Worm (Caenorhabditis elegans): ENCODE data around the gene ugt-48.
A peak's percentile ranks its signal among the peaks of the same experiment; 100 is the strongest.

The ugt-48 gene

ce11 chrV:5535774-5536173 lies 12.1 kb downstream of the ugt-48 start, which contains the start of gene C24G6.8:
TSS of gene C24G6.8 (minus strand) at chrV:5535874.
- no peak for TF ChIP-seq ceh-83 (GFP tag; optimal IDR thresholded peaks at IDR 0.05)
- TF ChIP-seq nhr-12 (tag; optimal IDR thresholded peaks at IDR 0.05), result no peak
- TF ChIP-seq hlh-1 (tag; optimal IDR thresholded peaks at IDR 0.05), result no peak
- TF ChIP-seq nhr-76 (tag; optimal IDR thresholded peaks at IDR 0.05), result no peak
- no peak for TF ChIP-seq elt-3 (tag; optimal IDR thresholded peaks at IDR 0.05)
- TF ChIP-seq bed-3 (GFP tag; optimal IDR thresholded peaks at IDR 0.05), result no peak
- no peak for TF ChIP-seq M03D4.4 (tag; optimal IDR thresholded peaks at IDR 0.05)
- no peak for TF ChIP-seq pha-4 (tag; optimal IDR thresholded peaks at IDR 0.05)
- no peak for TF ChIP-seq zip-8 (tag; optimal IDR thresholded peaks at IDR 0.05)
- TF ChIP-seq drap-1 (GFP tag; optimal IDR thresholded peaks at IDR 0.05), result no peak
- no peak for TF ChIP-seq mep-1 (tag; optimal IDR thresholded peaks at IDR 0.05)
- no peak for TF ChIP-seq ztf-11 (tag; optimal IDR thresholded peaks at IDR 0.05)

DNA sequence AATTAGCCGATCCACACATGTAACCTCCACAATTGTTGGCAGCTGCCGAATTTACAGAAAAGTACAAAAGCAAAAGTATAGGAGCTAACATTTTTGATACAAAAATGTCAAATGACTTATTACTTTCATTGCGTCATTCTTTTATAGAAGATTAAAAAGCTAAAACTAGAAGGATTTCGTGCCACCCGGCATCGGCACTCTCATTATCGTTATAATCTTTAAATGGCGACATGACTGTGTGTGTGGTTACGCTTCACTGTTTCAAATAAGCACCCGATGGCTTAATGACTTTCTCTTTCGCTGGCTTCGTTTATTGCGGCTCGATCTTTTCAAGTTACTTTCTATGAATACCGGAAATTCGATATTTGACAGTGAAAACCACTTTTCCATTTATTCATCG lies 14.1 kb downstream of the ugt-48 start, which contains the start of gene grl-1:
Gene grl-1 (minus strand): TSS at position 101 of the 400 bp plus-strand sequence.
- TF ChIP-seq zip-8 (tag; optimal IDR thresholded peaks at IDR 0.05), result peak; percentile 6
- no peak for TF ChIP-seq lin-32 (GFP tag; optimal IDR thresholded peaks at IDR 0.05)

DNA sequence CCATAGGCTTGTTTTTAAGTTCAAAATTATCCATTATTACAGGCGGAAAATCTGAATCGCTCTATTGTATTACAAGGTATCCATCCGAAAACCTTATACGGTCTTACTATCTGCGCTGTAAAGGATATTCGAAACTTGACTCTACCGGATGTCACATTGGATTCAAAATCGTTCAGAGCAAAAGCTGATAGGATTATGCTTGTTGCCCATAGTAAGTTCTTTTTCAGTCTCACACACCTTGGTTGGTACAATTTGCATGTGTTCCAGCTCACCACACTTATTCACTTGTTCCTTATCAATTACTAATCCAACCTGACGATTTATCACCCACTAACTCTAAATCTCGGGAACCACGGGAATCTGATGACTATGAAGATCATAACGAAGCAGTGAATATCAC lies 20.2 kb downstream of the ugt-48 start:
- no peak for TF ChIP-seq pha-4 (tag; optimal IDR thresholded peaks at IDR 0.05)

- TF ChIP-seq lin-13 (tag; optimal IDR thresholded peaks at IDR 0.05) (no peak), zip-8 (tag; optimal IDR thresholded peaks at IDR 0.05) (peak; percentile 57)
Observed at ce11 chrV:5525208-5525607, 22.7 kb downstream of the ugt-48 start.

- TF ChIP-seq nhr-76 (tag; optimal IDR thresholded peaks at IDR 0.05), result no peak
- TF ChIP-seq elt-1 (tag; optimal IDR thresholded peaks at IDR 0.05; ENCODE audit: borderline replicate concordance, insufficient read depth), result peak; percentile 87
- peak; percentile 0 for TF ChIP-seq ham-2 (GFP tag; optimal IDR thresholded peaks at IDR 0.05)
Observed at ce11 chrV:5523260-5523659, 24.6 kb downstream of the ugt-48 start.

DNA sequence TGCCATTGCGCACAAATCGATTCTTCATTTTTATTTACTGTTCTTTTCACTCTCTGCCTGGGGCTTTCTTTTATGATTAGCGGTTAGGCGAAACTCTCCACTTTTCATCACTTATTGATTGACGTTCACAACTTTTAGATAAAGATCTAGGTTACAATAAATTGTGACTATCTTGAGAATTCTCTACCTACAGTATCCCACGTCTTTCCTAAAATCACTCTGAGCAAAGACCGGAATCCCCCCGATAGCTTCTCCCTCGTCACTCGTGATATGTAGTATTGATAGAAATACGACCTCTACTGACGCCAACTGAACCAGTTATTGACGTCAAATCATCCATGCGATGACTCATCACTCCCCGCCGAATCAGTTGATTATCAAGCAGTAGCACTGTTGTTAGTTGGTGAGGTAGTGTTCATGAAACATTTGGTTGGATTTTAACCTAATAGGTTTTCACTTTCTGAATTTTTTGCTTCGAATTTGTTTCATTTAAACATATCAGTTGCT lies 26.1 kb downstream of the ugt-48 start, which contains the start of gene hir-1:
Gene hir-1 (plus strand): TSS at position 405 of the 507 bp plus-strand sequence.
- TF ChIP-seq sem-2 (GFP tag; optimal IDR thresholded peaks at IDR 0.05) (no peak), nhr-2 (tag; optimal IDR thresholded peaks at IDR 0.05) (no peak), M03D4.4 (tag; optimal IDR thresholded peaks at IDR 0.05) (no peak), ceh-39 (tag; optimal IDR thresholded peaks at IDR 0.05) (no peak), nhr-28 (tag; optimal IDR thresholded peaks at IDR 0.05) (no peak), ham-2 (GFP tag; optimal IDR thresholded peaks at IDR 0.05) (no peak), tbx-8 (GFP tag; optimal IDR thresholded peaks at IDR 0.05) (no peak), pha-4 (tag; optimal IDR thresholded peaks at IDR 0.05) (no peak), elt-3 (tag; optimal IDR thresholded peaks at IDR 0.05) (no peak), mls-2 (tag; optimal IDR thresholded peaks at IDR 0.05) (no peak), drap-1 (GFP tag; optimal IDR thresholded peaks at IDR 0.05) (no peak), elt-1 (tag; optimal IDR thresholded peaks at IDR 0.05; ENCODE audit: borderline replicate concordance, insufficient read depth) (no peak), lin-32 (GFP tag; optimal IDR thresholded peaks at IDR 0.05) (no peak), unc-39 (tag; optimal IDR thresholded peaks at IDR 0.05) (no peak), ces-1 (GFP tag; optimal IDR thresholded peaks at IDR 0.05) (no peak), nhr-12 (tag; optimal IDR thresholded peaks at IDR 0.05) (no peak), mep-1 (tag; optimal IDR thresholded peaks at IDR 0.05) (no peak)

ce11 chrV:5513630-5514378 lies 34.1 kb downstream of the ugt-48 start, which contains the start of the genes hpo-15 and mms-19:
TSS of gene hpo-15 (minus strand) at chrV:5513830.
TSS of gene mms-19 (plus strand) at chrV:5514348.
- no peak for TF ChIP-seq lin-13 (tag; optimal IDR thresholded peaks at IDR 0.05)
- TF ChIP-seq unc-62 (GFP tag; optimal IDR thresholded peaks at IDR 0.05), result no peak
- no peak for TF ChIP-seq ces-1 (GFP tag; optimal IDR thresholded peaks at IDR 0.05)
- no peak for TF ChIP-seq M03D4.4 (tag; optimal IDR thresholded peaks at IDR 0.05)
- TF ChIP-seq ceh-83 (GFP tag; optimal IDR thresholded peaks at IDR 0.05), result no peak
- no peak for TF ChIP-seq lin-32 (GFP tag; optimal IDR thresholded peaks at IDR 0.05)
- TF ChIP-seq drap-1 (GFP tag; optimal IDR thresholded peaks at IDR 0.05), result no peak
- TF ChIP-seq unc-39 (tag; optimal IDR thresholded peaks at IDR 0.05), result no peak

All from whole organism, mixed stage, embryonic.